Fruit fly (Drosophila melanogaster): Measurements from ENCODE around the gene CG15145.

- TF ChIP-seq CTCF (optimal IDR thresholded peaks at IDR 0.05), result no peak
- TF ChIP-seq CG8478 (optimal IDR thresholded peaks at IDR 0.05), result no peak
These were observed 28.3 kb upstream of the CG15145 start for dm6 chr2L:17560125-17561019.
